Worm (Caenorhabditis elegans) whole organism, L4/young adult: ENCODE results near the gene B0361.9.

Source experiments
- W03F9.2 ChIP-seq: fragments of 150-350 bp; optimal IDR thresholded peaks from 2 replicates; lab custom pipeline; 2014; ENCODE audit warnings: missing biosample characterization, missing genetic modification characterization
- him-1 ChIP-seq: sonication (generic microtip); optimal IDR thresholded peaks from 2 replicates; lab custom pipeline; 2016; ENCODE audit warnings: missing genotype, missing genetic modification reagents, missing genetic modification characterization, missing compliant biosample characterization

DNA sequence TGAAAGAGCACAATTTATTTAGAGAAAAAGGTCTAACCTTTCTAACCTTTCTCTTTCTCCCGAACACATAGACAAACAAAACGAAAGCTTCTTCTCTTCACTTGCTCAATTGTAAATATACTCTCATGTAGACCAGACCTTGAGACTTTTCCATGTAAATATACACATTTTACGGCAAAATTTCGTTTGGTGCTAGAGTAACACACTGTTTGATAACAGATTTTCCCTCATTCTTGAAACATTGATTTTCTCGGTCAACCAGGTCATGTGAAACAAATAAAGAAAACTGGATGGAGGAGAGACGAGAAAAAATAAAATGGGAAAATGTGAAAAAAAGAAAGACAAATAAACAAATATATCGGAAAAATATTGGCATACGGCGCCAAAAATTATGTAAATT, 22.6 kb upstream of the B0361.9 start:
- TF ChIP-seq W03F9.2 (tag; lab: Kevin White, UChicago): no peak
- no peak for TF ChIP-seq him-1
